Worm (Caenorhabditis elegans): ENCODE results near the gene H35B03.2.

The H35B03.2 gene

DNA sequence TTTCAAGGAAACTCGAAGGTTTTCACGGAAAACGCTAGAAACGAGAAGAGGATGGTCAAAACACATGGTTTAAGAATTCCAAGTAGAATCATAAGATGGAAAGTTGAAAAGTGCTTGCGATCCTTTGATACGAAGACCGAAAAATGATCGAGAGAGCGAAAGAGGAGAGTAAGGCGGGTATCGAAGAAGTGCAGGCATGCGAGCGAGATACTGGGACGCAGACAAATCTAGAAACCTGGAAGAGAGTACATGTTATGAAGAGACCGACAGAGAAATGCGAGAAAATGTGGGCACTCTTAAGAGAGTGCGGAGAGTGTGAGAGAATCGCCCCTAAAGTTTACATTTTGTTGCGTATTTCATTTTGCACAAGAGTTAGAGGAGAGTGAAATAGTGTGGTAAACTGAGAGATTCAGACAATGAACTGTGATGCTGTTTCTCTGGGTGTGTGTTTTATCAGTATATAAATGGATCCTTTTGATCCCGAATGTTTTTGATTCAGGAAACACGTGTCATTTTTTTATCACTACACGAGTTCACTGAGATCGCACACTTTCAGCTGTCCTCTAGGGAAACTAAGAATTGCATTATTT, 22.6 kb upstream of the H35B03.2 start (continued):
- TF ChIP-seq hlh-12 (tag; optimal IDR thresholded peaks at IDR 0.05), result no peak
- TF ChIP-seq mes-4 (tag; optimal IDR thresholded peaks at IDR 0.05), result no peak
- TF ChIP-seq lin-35 (GFP tag; optimal IDR thresholded peaks at IDR 0.05), result peak in 1 of 3 experiments; percentile 52
- TF ChIP-seq nhr-80 (tag; optimal IDR thresholded peaks at IDR 0.05), result peak; percentile 71
- TF ChIP-seq sdz-38 (tag; optimal IDR thresholded peaks at IDR 0.05), result no peak
- no peak for TF ChIP-seq lin-26 (GFP tag; IDR thresholded peaks at IDR 0.05)
- TF ChIP-seq let-607 (tag; optimal IDR thresholded peaks at IDR 0.05), result peak in 1 of 2 experiments; percentile 27

DNA sequence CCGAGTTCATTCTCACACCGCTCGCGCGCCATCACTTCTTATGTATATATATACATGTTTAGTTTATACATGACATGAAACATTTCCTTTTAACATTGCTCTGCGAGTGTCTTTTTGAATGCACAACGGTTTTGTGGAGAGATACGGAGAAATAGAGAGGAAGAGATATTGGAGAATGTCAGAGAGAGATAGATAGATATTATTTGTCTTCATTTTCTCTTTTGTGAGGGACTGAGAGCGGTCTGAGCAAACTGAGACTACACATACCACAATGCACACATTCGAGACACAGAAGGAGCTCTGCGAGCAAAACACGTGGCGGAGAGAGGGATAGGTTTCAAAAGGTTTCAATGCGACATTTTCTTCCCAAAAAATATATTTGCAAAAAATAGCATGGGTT, 21.8 kb upstream of the H35B03.2 start:
- TF ChIP-seq die-1 (tag; optimal IDR thresholded peaks at IDR 0.05) (no peak), zim-3 (tag; optimal IDR thresholded peaks at IDR 0.05) (no peak), lin-26 (GFP tag; IDR thresholded peaks at IDR 0.05) (peak; percentile 46; the same call in 1 of the 2 replicates)

- no peak for TF ChIP-seq him-1 (tag; optimal IDR thresholded peaks at IDR 0.05)
- no peak for TF ChIP-seq F33H1.4 (GFP tag; IDR thresholded peaks at IDR 0.05)
- peak; percentile 50 for TF ChIP-seq ceh-27 (GFP tag; optimal IDR thresholded peaks at IDR 0.05)
- no peak for TF ChIP-seq B0261.1 (tag; optimal IDR thresholded peaks at IDR 0.05)
- no peak for TF ChIP-seq aptf-2 (GFP tag; conservative IDR thresholded peaks at IDR 0.05)
- TF ChIP-seq F55B11.4 (tag; optimal IDR thresholded peaks at IDR 0.05; ENCODE audit: borderline replicate concordance, insufficient read depth), result no peak
- TF ChIP-seq hlh-12 (tag; optimal IDR thresholded peaks at IDR 0.05), result no peak
- no peak for TF ChIP-seq efl-1 (GFP tag; optimal IDR thresholded peaks at IDR 0.05)
- TF ChIP-seq rpc-1 (optimal IDR thresholded peaks at IDR 0.05), result no peak
- no peak for TF ChIP-seq rpc-1 (tag; optimal IDR thresholded peaks at IDR 0.05)
- no peak for TF ChIP-seq zim-3 (tag; optimal IDR thresholded peaks at IDR 0.05)
- no peak for TF ChIP-seq ztf-22 (GFP tag; optimal IDR thresholded peaks at IDR 0.05)
- 0 out of 2 replicates have a peak, but pooled peaks have one; percentile 17 for TF ChIP-seq ekl-4 (GFP tag; IDR thresholded peaks at IDR 0.05)
- TF ChIP-seq unc-62 (GFP tag; optimal IDR thresholded peaks at IDR 0.05), result no peak
- TF ChIP-seq F10E7.11 (tag; optimal IDR thresholded peaks at IDR 0.05), result no peak
Observed at ce11 chrIV:5752704-5753103, 21.2 kb upstream of the H35B03.2 start.

DNA sequence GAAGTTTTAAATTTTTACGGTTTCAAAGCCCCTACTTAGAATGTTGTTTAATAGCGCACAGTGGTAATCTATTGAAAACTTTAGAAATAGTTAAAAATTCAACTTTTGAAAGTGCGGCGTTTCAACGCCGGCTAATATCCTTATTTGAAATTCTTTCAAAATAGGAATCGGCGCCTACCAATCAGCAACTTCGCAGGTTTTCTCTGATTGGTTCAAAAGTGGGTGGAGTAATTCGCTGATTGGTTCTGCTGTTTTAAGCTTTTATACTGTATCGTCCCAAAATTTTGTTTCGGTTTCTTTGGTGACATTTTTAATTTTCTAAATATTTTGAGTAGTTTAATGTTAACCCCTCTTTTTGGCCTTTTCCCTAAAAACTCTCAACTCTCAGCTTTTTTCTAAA, 20.5 kb upstream of the H35B03.2 start:
- TF ChIP-seq K12H6.12 (tag; optimal IDR thresholded peaks at IDR 0.05), result no peak
- TF ChIP-seq nfyb-1 (GFP tag; IDR thresholded peaks at IDR 0.05), result peak; percentile 70; the same call in 1 of the 2 replicates

ce11 chrIV:5749874-5750273, 18.4 kb upstream of the H35B03.2 start:
- TF ChIP-seq hrde-1 (tag; optimal IDR thresholded peaks at IDR 0.05; ENCODE audit: borderline replicate concordance) (no peak), Y67H2A.10 (GFP tag; conservative IDR thresholded peaks at IDR 0.05) (no peak), hmg-1.2 (GFP tag; IDR thresholded peaks at IDR 0.05) (peak; percentile 31; the same call in 1 of the 2 replicates), ets-4 (GFP tag; optimal IDR thresholded peaks at IDR 0.05) (no peak), rpc-1 (optimal IDR thresholded peaks at IDR 0.05) (no peak), rpc-1 (tag; optimal IDR thresholded peaks at IDR 0.05) (no peak), F37B4.10 (GFP tag; IDR thresholded peaks at IDR 0.05) (0 out of 2 replicates have a peak, but pooled peaks have one; percentile 28), nhr-80 (tag; optimal IDR thresholded peaks at IDR 0.05) (peak; percentile 24), Y53G8AR.9 (GFP tag; conservative IDR thresholded peaks at IDR 0.05) (0 out of 2 replicates have a peak, but pooled peaks have one; percentile 20), gei-17 (GFP tag; optimal IDR thresholded peaks at IDR 0.05) (no peak), egl-18 (GFP tag; IDR thresholded peaks at IDR 0.05) (no peak), F10E7.11 (tag; optimal IDR thresholded peaks at IDR 0.05) (no peak), attf-6 (GFP tag; IDR thresholded peaks at IDR 0.05) (no peak), efl-1 (GFP tag; optimal IDR thresholded peaks at IDR 0.05) (no peak)

Data from whole organism, young adult.